Worm (Caenorhabditis elegans): Measurements from ENCODE around the gene gfrp-1.

The gfrp-1 gene

DNA sequence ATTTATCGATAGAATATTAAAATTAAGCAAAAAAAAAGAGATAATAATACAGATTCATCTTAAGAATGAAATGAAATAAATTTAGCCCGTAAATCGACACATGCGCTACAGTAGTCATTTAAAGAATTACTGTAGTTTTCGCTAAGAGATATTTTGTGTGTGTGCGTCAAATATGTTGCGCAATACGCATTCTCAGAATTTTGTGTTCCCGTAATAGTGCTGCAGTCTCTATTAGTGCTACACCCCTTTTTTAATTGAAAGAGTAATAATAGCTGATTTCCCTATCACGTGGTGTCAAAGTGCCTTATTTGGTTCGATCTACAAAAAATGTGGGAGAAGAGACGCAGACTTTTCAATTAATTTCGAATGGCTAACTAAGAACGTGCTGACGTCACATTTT is 40.9 kb downstream of the gfrp-1 start:
- TF ChIP-seq mbf-1 (tag; optimal IDR thresholded peaks at IDR 0.05) = no peak
- TF ChIP-seq gmeb-1 (tag; optimal IDR thresholded peaks at IDR 0.05) = no peak
- no peak for TF ChIP-seq alr-1 (tag; optimal IDR thresholded peaks at IDR 0.05)
- no peak for TF ChIP-seq unc-55 (GFP tag; optimal IDR thresholded peaks at IDR 0.05)

DNA sequence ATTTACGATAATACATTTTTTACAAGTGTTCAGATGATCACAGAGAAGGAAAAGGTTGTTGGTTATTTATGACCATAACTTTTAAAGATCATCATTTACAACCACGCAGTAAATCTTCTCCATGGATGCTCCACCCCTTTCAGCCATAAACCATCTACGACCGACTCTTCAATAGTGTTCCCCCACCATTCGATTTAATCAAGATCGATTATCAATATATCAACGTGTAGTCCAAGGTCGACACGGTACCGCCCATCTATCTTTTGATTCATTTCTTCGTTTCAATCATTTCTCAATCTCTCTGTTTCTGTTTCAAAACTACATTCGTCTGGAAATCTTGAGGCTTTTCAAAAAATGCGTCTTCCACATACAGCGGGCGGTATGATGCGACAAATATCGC is 41.4 kb downstream of the gfrp-1 start, which contains the start of gene aass-1:
Gene aass-1, plus strand, starts transcription at position 301 of the 400 bp plus-strand sequence.
- TF ChIP-seq gmeb-1 (tag; optimal IDR thresholded peaks at IDR 0.05) (no peak), unc-62 (GFP tag; optimal IDR thresholded peaks at IDR 0.05) (no peak), zag-1 (tag; optimal IDR thresholded peaks at IDR 0.05) (no peak), elt-1 (tag; optimal IDR thresholded peaks at IDR 0.05) (no peak), ZK546.5 (tag; optimal IDR thresholded peaks at IDR 0.05) (no peak), sma-9 (GFP tag; optimal IDR thresholded peaks at IDR 0.05) (no peak), sma-9 (tag; optimal IDR thresholded peaks at IDR 0.05) (no peak), fos-1 (tag; optimal IDR thresholded peaks at IDR 0.05) (no peak), snpc-4 (tag; optimal IDR thresholded peaks at IDR 0.05) (no peak), R02D3.7 (tag; optimal IDR thresholded peaks at IDR 0.05) (no peak), ztf-11 (tag; optimal IDR thresholded peaks at IDR 0.05) (no peak), lin-13 (GFP tag; optimal IDR thresholded peaks at IDR 0.05) (no peak), elt-3 (tag; optimal IDR thresholded peaks at IDR 0.05) (no peak), nhr-12 (tag; optimal IDR thresholded peaks at IDR 0.05) (no peak)

DNA sequence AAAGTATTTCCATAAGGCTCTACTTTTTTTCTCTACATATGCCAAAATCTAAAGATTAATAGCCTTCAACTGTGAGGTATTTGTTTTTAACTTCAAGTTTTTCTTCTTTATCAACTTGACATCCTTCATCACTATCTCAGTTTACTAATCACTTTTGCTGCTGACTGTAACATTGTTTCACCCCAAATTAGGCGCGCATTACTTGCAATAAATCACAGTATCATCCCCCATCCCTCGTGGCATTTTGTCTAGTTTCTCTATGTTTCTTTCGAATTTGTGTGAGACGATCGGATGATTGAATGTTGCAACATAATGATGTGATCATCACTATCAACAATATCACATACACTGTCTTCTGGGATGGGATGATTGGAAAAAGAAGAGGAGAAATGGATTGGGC is 44.1 kb downstream of the gfrp-1 start:
- TF ChIP-seq lin-13 (GFP tag; optimal IDR thresholded peaks at IDR 0.05) (no peak), mdl-1 (tag; optimal IDR thresholded peaks at IDR 0.05) (peak; percentile 67 to 86), crh-2 (tag; optimal IDR thresholded peaks at IDR 0.05) (peak; percentile 56), elt-3 (tag; optimal IDR thresholded peaks at IDR 0.05) (no peak), peb-1 (tag; optimal IDR thresholded peaks at IDR 0.05) (no peak), gmeb-1 (tag; optimal IDR thresholded peaks at IDR 0.05) (peak; percentile 56), alr-1 (tag; optimal IDR thresholded peaks at IDR 0.05) (no peak), sma-3 (GFP tag; optimal IDR thresholded peaks at IDR 0.05) (peak; percentile 79), nhr-25 (tag; optimal IDR thresholded peaks at IDR 0.05) (peak; percentile 75), snpc-4 (tag; optimal IDR thresholded peaks at IDR 0.05) (no peak), C34F6.9 (tag; optimal IDR thresholded peaks at IDR 0.05) (no peak), mbf-1 (tag; optimal IDR thresholded peaks at IDR 0.05) (no peak), nhr-77 (tag; optimal IDR thresholded peaks at IDR 0.05) (no peak), nhr-129 (tag; optimal IDR thresholded peaks at IDR 0.05) (peak; percentile 48), blmp-1 (tag; optimal IDR thresholded peaks at IDR 0.05; ENCODE audit: insufficient read depth) (peak; percentile 73), dmd-4 (tag; optimal IDR thresholded peaks at IDR 0.05) (no peak), mab-5 (tag; optimal IDR thresholded peaks at IDR 0.05) (peak; percentile 40), unc-39 (tag; optimal IDR thresholded peaks at IDR 0.05) (no peak), nhr-6 (tag; optimal IDR thresholded peaks at IDR 0.05) (peak; percentile 65), R02D3.7 (tag; optimal IDR thresholded peaks at IDR 0.05) (no peak), lsy-2 (tag; optimal IDR thresholded peaks at IDR 0.05) (no peak), nhr-21 (tag; optimal IDR thresholded peaks at IDR 0.05) (peak; percentile 80), skn-1 (tag; optimal IDR thresholded peaks at IDR 0.05) (no peak), elt-1 (tag; optimal IDR thresholded peaks at IDR 0.05) (no peak), sma-9 (GFP tag; optimal IDR thresholded peaks at IDR 0.05) (peak; percentile 86), sma-9 (tag; optimal IDR thresholded peaks at IDR 0.05) (no peak), unc-55 (GFP tag; optimal IDR thresholded peaks at IDR 0.05) (no peak), ceh-16 (tag; optimal IDR thresholded peaks at IDR 0.05) (no peak), fos-1 (tag; optimal IDR thresholded peaks at IDR 0.05) (peak; percentile 52), ztf-11 (tag; optimal IDR thresholded peaks at IDR 0.05) (no peak), aly-2 (tag; optimal IDR thresholded peaks at IDR 0.05) (no peak), ztf-4 (tag; optimal IDR thresholded peaks at IDR 0.05) (no peak), Y55F3AM.14 (GFP tag; optimal IDR thresholded peaks at IDR 0.05) (no peak)

DNA sequence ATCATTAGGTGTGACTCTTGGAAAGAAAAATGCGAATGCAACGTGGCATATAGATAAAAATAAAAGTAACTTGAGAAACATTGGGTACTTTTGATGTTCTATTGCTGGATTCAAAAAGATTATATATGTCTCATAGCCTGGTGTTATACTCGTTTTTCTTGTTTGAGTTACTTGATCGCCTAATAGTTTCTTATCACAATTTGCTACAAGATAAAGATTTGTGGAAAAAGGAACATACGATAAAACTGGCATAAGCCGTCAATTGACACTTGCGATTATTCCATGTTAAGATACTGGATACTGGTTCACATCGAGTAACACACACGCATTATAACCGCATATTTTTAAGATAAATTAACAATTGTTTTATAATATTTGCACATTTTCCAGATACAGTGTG is 49.1 kb downstream of the gfrp-1 start, which contains the start of gene grl-19:
Gene grl-19, minus strand, starts transcription at position 101 of the 400 bp plus-strand sequence.
- TF ChIP-seq ztf-1 (GFP tag; conservative IDR thresholded peaks at IDR 0.05) (no peak), unc-55 (GFP tag; optimal IDR thresholded peaks at IDR 0.05) (no peak), unc-39 (tag; optimal IDR thresholded peaks at IDR 0.05) (no peak)

Measured in whole organism, L2 larva.